Fruit fly (Drosophila melanogaster) Kc167 (cell line): ENCODE measurements around the gene tut.

Experiments
- Myc ChIP-seq: fragments of >200 bp; optimal IDR thresholded peaks from 2 replicates; lab custom pipeline; 2017; ENCODE audit warnings: missing external identifiers
- h ChIP-seq: fragments of >200 bp; optimal IDR thresholded peaks from 3 replicates; lab custom pipeline; 2018; ENCODE audit warnings: missing external identifiers
- psq ChIP-seq: fragments of >200 bp; optimal IDR thresholded peaks from 2 replicates; lab custom pipeline; 2017; ENCODE audit warnings: missing external identifiers

dm6 chr3L:8191042-8191613 is 19.4 kb downstream of the tut start, which contains the start of gene MED24:
- no peak for TF ChIP-seq psq (lab: Kevin White, UChicago)
- no peak for TF ChIP-seq h
- no peak for TF ChIP-seq Myc (lab: Kevin White, UChicago)
